Worm (Caenorhabditis elegans) whole organism, L4 larva: ENCODE results near the gene srw-136.

Experiments
- aly-2 ChIP-seq: sonication (generic microtip); optimal IDR thresholded peaks from 2 replicates; lab custom pipeline; 2018; ENCODE audit warnings: missing biosample characterization, missing genetic modification characterization
- spr-3 ChIP-seq: fragments of 200-800 bp; sonication (Bioruptor generic); optimal IDR thresholded peaks from 2 replicates; lab custom pipeline; 2018; ENCODE audit warnings: mild to moderate bottlenecking, missing genetic modification characterization, missing compliant biosample characterization

DNA sequence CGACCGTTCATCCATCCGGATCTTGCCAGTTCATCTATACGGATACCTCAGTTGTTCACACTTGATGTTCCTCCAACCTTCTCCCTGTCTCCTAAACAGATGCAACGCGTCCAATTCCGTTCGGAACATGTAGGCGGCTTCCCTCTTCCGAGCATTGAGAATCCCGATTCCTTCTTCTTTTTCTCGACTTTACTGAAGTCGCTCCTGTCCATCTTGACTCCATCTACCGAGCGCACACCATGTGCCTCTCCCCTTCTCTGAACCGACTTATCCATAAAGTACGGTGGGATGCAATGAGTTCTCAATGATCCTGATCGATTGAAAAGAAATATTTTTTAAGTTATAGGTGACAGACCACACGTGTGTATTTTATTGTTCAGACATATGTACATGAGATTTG lies 18.3 kb downstream of the srw-136 start:
- TF ChIP-seq aly-2 (tag; lab: Kevin White, UChicago): no peak
- TF ChIP-seq spr-3 (GFP tag; lab: Kevin White, UChicago): no peak
